Fruit fly (Drosophila melanogaster): ENCODE data around the gene CG18789.

DNA sequence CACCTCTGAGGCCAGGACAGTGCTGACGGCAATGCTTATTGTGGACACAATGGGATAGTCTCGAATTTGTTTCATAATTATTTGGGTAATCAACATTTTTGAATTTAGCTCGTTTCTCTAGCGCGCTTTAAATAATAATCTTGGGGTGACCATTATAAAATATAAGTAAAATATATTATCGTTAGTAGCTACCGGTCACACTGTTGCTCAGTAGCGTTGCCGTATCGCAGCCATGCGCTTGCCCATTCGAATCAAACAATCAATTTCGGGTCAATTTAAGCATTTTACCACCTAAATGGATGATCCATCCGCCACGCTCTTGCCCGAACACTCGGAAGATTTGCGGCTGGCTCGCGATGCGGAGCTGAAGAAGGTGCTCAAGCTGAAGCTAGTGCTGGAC lies 5.5 kb downstream of the CG18789 start, which contains the start of the genes zuc and dgt2:
- TF ChIP-seq psq (GFP tag; optimal IDR thresholded peaks at IDR 0.05) = no peak
- no peak for TF ChIP-seq Hnf4 (GFP tag; optimal IDR thresholded peaks at IDR 0.05)
- TF ChIP-seq Sp1 (GFP tag; optimal IDR thresholded peaks at IDR 0.05) = no peak
- no peak for TF ChIP-seq brk (GFP tag; optimal IDR thresholded peaks at IDR 0.05)
- TF ChIP-seq sage (GFP tag; optimal IDR thresholded peaks at IDR 0.05) = no peak
- TF ChIP-seq Myc (optimal IDR thresholded peaks at IDR 0.05) = no peak
- no peak for TF ChIP-seq fru (GFP tag; optimal IDR thresholded peaks at IDR 0.05)
- TF ChIP-seq h (GFP tag; optimal IDR thresholded peaks at IDR 0.05) = no peak
- TF ChIP-seq Abd-B (GFP tag; optimal IDR thresholded peaks at IDR 0.05) = no peak
- no peak for TF ChIP-seq CG32264 (GFP tag; optimal IDR thresholded peaks at IDR 0.05)

All from whole organism, wandering third instar larva.